Fruit fly (Drosophila melanogaster): ENCODE data around the gene CG6793.
A peak's percentile ranks its signal among the peaks of the same experiment; 100 is the strongest.

The CG6793 gene

DNA sequence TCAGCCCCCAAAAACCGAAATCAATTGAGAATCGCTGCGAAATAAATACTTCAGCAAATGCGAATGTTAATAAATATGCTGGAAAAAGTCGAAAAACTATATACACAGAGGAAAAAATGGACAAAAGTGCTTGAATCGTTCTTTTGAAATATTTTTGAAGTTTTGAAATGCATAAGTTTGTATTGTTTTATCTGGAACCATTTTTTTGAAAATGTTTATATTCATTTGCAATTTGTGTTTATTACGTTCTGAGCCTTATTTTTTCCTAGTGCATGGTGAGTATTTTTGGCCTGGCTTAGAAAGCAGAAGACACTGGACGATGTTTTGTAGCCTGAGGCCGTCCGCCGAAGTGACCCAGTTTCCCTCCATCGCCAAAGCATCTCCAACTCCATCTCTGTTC is 17.2 kb upstream of the CG6793 start (continued):
- TF ChIP-seq dsf (GFP tag; optimal IDR thresholded peaks at IDR 0.05; ENCODE audit: borderline replicate concordance) (no peak), dmrt93B (GFP tag; optimal IDR thresholded peaks at IDR 0.05) (no peak), jim (GFP tag; optimal IDR thresholded peaks at IDR 0.05) (no peak), rgr (GFP tag; optimal IDR thresholded peaks at IDR 0.05) (peak; percentile 17), N (GFP tag; optimal IDR thresholded peaks at IDR 0.05) (no peak), foxo (GFP tag; optimal IDR thresholded peaks at IDR 0.05) (peak in 1 of 2 experiments; percentile 14), ey (GFP tag; optimal IDR thresholded peaks at IDR 0.05) (no peak), Hr78 (GFP tag; optimal IDR thresholded peaks at IDR 0.05) (no peak), psq (GFP tag; optimal IDR thresholded peaks at IDR 0.05) (no peak), GATAd (GFP tag; optimal IDR thresholded peaks at IDR 0.05) (no peak), Dif (GFP tag; optimal IDR thresholded peaks at IDR 0.05; ENCODE audit: partially characterized antibody) (no peak), h (GFP tag; optimal IDR thresholded peaks at IDR 0.05) (peak; percentile 10)

DNA sequence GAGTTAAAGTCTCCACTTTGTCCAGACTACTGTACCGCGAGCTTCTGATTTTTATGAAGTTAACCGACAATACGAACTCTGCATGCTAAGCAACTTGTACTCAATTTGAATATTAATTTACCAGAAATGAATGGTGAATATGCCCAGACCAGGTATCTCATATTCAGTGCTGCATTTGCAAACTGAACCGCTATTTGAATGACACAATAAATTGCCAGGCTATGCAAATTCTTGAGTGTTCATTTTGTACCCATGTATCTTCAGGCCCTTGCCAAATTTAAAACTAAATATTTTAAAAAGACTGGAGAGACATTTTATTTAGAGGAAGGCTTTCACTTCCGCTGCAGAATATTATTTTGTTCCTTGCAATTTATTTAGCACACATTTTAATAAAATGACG is 14.3 kb upstream of the CG6793 start:
- TF ChIP-seq foxo (GFP tag; optimal IDR thresholded peaks at IDR 0.05) = no peak
- TF ChIP-seq jim (GFP tag; optimal IDR thresholded peaks at IDR 0.05) = no peak
- TF ChIP-seq CrebA (GFP tag; optimal IDR thresholded peaks at IDR 0.05; ENCODE audit: borderline replicate concordance) = no peak
- no peak for TF ChIP-seq OdsH (GFP tag; optimal IDR thresholded peaks at IDR 0.05)
- no peak for TF ChIP-seq GATAd (GFP tag; optimal IDR thresholded peaks at IDR 0.05)
- TF ChIP-seq N (GFP tag; optimal IDR thresholded peaks at IDR 0.05) = no peak
- TF ChIP-seq HLH106 (tag; optimal IDR thresholded peaks at IDR 0.05) = no peak
- no peak for TF ChIP-seq rgr (GFP tag; optimal IDR thresholded peaks at IDR 0.05)
- no peak for TF ChIP-seq h (GFP tag; optimal IDR thresholded peaks at IDR 0.05)
- TF ChIP-seq Sp1 (GFP tag; optimal IDR thresholded peaks at IDR 0.05) = no peak
- no peak for TF ChIP-seq Vsx2 (GFP tag; optimal IDR thresholded peaks at IDR 0.05; ENCODE audit: partially characterized antibody)

dm6 chr3L:12028534-12029029 is 13.6 kb upstream of the CG6793 start:
- TF ChIP-seq Dfd (GFP tag; optimal IDR thresholded peaks at IDR 0.05) = no peak
- no peak for TF ChIP-seq OdsH (GFP tag; optimal IDR thresholded peaks at IDR 0.05)
- TF ChIP-seq psq (GFP tag; optimal IDR thresholded peaks at IDR 0.05) = no peak
- no peak for TF ChIP-seq brk (GFP tag; optimal IDR thresholded peaks at IDR 0.05)
- no peak for TF ChIP-seq dl (GFP tag; optimal IDR thresholded peaks at IDR 0.05; ENCODE audit: insufficient read depth in 1 of 2, partially characterized antibody in 2 of 2)

dm6 chr3L:12030521-12030920 is 11.7 kb upstream of the CG6793 start:
- TF ChIP-seq HLH106 (tag; optimal IDR thresholded peaks at IDR 0.05) (peak; percentile 16), Mio (GFP tag; optimal IDR thresholded peaks at IDR 0.05) (no peak), woc (GFP tag; optimal IDR thresholded peaks at IDR 0.05) (peak; percentile 49), OdsH (GFP tag; optimal IDR thresholded peaks at IDR 0.05) (peak; percentile 29), dmrt93B (GFP tag; optimal IDR thresholded peaks at IDR 0.05) (peak; percentile 7), pan (optimal IDR thresholded peaks at IDR 0.05) (peak; percentile 13), lola (GFP tag; optimal IDR thresholded peaks at IDR 0.05) (no peak), fru (GFP tag; optimal IDR thresholded peaks at IDR 0.05) (peak; percentile 15), CG32264 (GFP tag; optimal IDR thresholded peaks at IDR 0.05) (no peak), ey (GFP tag; optimal IDR thresholded peaks at IDR 0.05) (peak; percentile 28), h (GFP tag; optimal IDR thresholded peaks at IDR 0.05) (peak; percentile 59)

- TF ChIP-seq tai (GFP tag; optimal IDR thresholded peaks at IDR 0.05) (no peak), jim (GFP tag; optimal IDR thresholded peaks at IDR 0.05) (no peak), dmrt93B (GFP tag; optimal IDR thresholded peaks at IDR 0.05) (no peak), ey (GFP tag; optimal IDR thresholded peaks at IDR 0.05) (no peak)
Observed at dm6 chr3L:12032257-12032656, 9.9 kb upstream of the CG6793 start, which contains the start of gene CG43993. Gene CG43993 (plus strand): TSS chr3L:12032557.

dm6 chr3L:12036658-12037057 is 5.5 kb upstream of the CG6793 start:
- TF ChIP-seq OdsH (GFP tag; optimal IDR thresholded peaks at IDR 0.05) (no peak), woc (GFP tag; optimal IDR thresholded peaks at IDR 0.05) (no peak), fru (GFP tag; optimal IDR thresholded peaks at IDR 0.05) (no peak), Abd-B (GFP tag; optimal IDR thresholded peaks at IDR 0.05) (no peak), N (GFP tag; optimal IDR thresholded peaks at IDR 0.05) (no peak), pan (optimal IDR thresholded peaks at IDR 0.05) (no peak), usp (GFP tag; optimal IDR thresholded peaks at IDR 0.05) (no peak), br (GFP tag; optimal IDR thresholded peaks at IDR 0.05) (no peak), sage (GFP tag; optimal IDR thresholded peaks at IDR 0.05) (no peak), dsf (GFP tag; optimal IDR thresholded peaks at IDR 0.05; ENCODE audit: borderline replicate concordance) (no peak), ey (GFP tag; optimal IDR thresholded peaks at IDR 0.05) (no peak), CG32264 (GFP tag; optimal IDR thresholded peaks at IDR 0.05) (no peak), HLH106 (tag; optimal IDR thresholded peaks at IDR 0.05) (no peak), CrebA (GFP tag; optimal IDR thresholded peaks at IDR 0.05; ENCODE audit: borderline replicate concordance) (no peak), Myc (optimal IDR thresholded peaks at IDR 0.05) (no peak), Hr78 (GFP tag; optimal IDR thresholded peaks at IDR 0.05) (no peak), CG9705 (GFP tag; optimal IDR thresholded peaks at IDR 0.05) (no peak), Mio (GFP tag; optimal IDR thresholded peaks at IDR 0.05) (no peak), dmrt93B (GFP tag; optimal IDR thresholded peaks at IDR 0.05) (no peak), Jra (GFP tag; optimal IDR thresholded peaks at IDR 0.05) (no peak)

Data from whole organism, wandering third instar larva.